Fruit fly (Drosophila melanogaster): ENCODE measurements around the gene CG43783.

The CG43783 gene

dm6 chr3L:8997686-8998239 is 43.7 kb upstream of the CG43783 start, which contains the start of the genes smg and CG5087 (continued):
- TF ChIP-seq CG4617 (GFP tag; optimal IDR thresholded peaks at IDR 0.05; ENCODE audit: borderline replicate concordance) (peak; percentile 98), CG10565 (GFP tag; optimal IDR thresholded peaks at IDR 0.05) (no peak), Abd-B (GFP tag; optimal IDR thresholded peaks at IDR 0.05) (peak; percentile 33), CG11696 (GFP tag; IDR thresholded peaks at IDR 0.05) (no peak), CG17568 (GFP tag; optimal IDR thresholded peaks at IDR 0.05) (no peak), zen (tag; optimal IDR thresholded peaks at IDR 0.05) (peak; percentile 68), fu2 (GFP tag; optimal IDR thresholded peaks at IDR 0.05) (peak; percentile 47), CG17912 (GFP tag; optimal IDR thresholded peaks at IDR 0.05) (peak; percentile 58), Sox100B (GFP tag; optimal IDR thresholded peaks at IDR 0.05) (no peak), bbx (GFP tag; IDR thresholded peaks at IDR 0.05; ENCODE audit: partially characterized antibody) (peak; percentile 71), Nf-YC (tag; optimal IDR thresholded peaks at IDR 0.05) (peak; percentile 58), CG14441 (GFP tag; IDR thresholded peaks at IDR 0.05) (0 out of 2 replicates have a peak, but pooled peaks have one; percentile 25), CG34376 (GFP tag; optimal IDR thresholded peaks at IDR 0.05) (peak; percentile 19), Ets65A (GFP tag) (peak; percentile 93), fd64A (GFP tag; optimal IDR thresholded peaks at IDR 0.05) (no peak), mirr (GFP tag; optimal IDR thresholded peaks at IDR 0.05) (no peak), fd102C (GFP tag; optimal IDR thresholded peaks at IDR 0.05) (no peak), CG15269 (tag; optimal IDR thresholded peaks at IDR 0.05) (no peak), CG7963 (GFP tag; IDR thresholded peaks at IDR 0.05; ENCODE audit: partially characterized antibody) (peak; percentile 42; the same call in 2 of the 3 replicates), NFAT (GFP tag; IDR thresholded peaks at IDR 0.05) (peak; percentile 71), psq (GFP tag; optimal IDR thresholded peaks at IDR 0.05) (peak; percentile 15), CG12299 (tag; optimal IDR thresholded peaks at IDR 0.05) (peak; percentile 35), Dad (GFP tag; optimal IDR thresholded peaks at IDR 0.05) (peak; percentile 72), CG8089 (GFP tag; optimal IDR thresholded peaks at IDR 0.05) (peak; percentile 49), gce (GFP tag; IDR thresholded peaks at IDR 0.05) (no peak; the same call in 2 of the 3 replicates), HHEX (GFP tag; optimal IDR thresholded peaks at IDR 0.05) (no peak), hb (GFP tag; IDR thresholded peaks at IDR 0.05; ENCODE audit: partially characterized antibody) (0 out of 3 replicates have a peak, but pooled peaks have one; percentile 42), Aef1 (GFP tag; IDR thresholded peaks at IDR 0.05) (peak; percentile 45; the same call in 2 of the 3 replicates), onecut (GFP tag; IDR thresholded peaks at IDR 0.05) (peak; percentile 63), sens (GFP tag) (peak; percentile 85), chm (GFP tag; IDR thresholded peaks at IDR 0.05) (0 out of 2 replicates have a peak, but pooled peaks have one; percentile 24), gfzf (GFP tag; optimal IDR thresholded peaks at IDR 0.05) (peak; percentile 100), sug (tag; optimal IDR thresholded peaks at IDR 0.05) (peak; percentile 50), dati (GFP tag; IDR thresholded peaks at IDR 0.05) (no peak), CG1603 (tag; optimal IDR thresholded peaks at IDR 0.05) (peak; percentile 94), chn (GFP tag; optimal IDR thresholded peaks at IDR 0.05) (peak; percentile 36), CG10209 (GFP tag; optimal IDR thresholded peaks at IDR 0.05) (no peak), ATbp (GFP tag; optimal IDR thresholded peaks at IDR 0.05) (no peak), pzg (GFP tag; optimal IDR thresholded peaks at IDR 0.05) (peak; percentile 100), B-H2 (GFP tag; optimal IDR thresholded peaks at IDR 0.05) (peak; percentile 64), sd (tag; optimal IDR thresholded peaks at IDR 0.05) (peak; percentile 87), bab2 (GFP tag; optimal IDR thresholded peaks at IDR 0.05) (peak; percentile 14), Opbp (GFP tag; IDR thresholded peaks at IDR 0.05; ENCODE audit: partially characterized antibody) (peak; percentile 81), HLH54F (GFP tag; optimal IDR thresholded peaks at IDR 0.05) (peak; percentile 61), CG16813 (GFP tag; IDR thresholded peaks at IDR 0.05; ENCODE audit: partially characterized antibody) (peak; percentile 63), kah (GFP tag; optimal IDR thresholded peaks at IDR 0.05) (no peak), Bteb2 (GFP tag; optimal IDR thresholded peaks at IDR 0.05) (peak; percentile 16), CTCF (GFP tag; optimal IDR thresholded peaks at IDR 0.05) (peak; percentile 71), inv (GFP tag; IDR thresholded peaks at IDR 0.05; ENCODE audit: partially characterized antibody) (peak; percentile 46; the same call in 1 of the 2 replicates), CHES-1-like (GFP tag; optimal IDR thresholded peaks at IDR 0.05) (peak; percentile 86)

Measured in whole organism, embryonic.